Worm (Caenorhabditis elegans) whole organism, L4 larva: ENCODE results near the gene E04F6.4.
A peak's percentile ranks its signal among the peaks of the same experiment; 100 is the strongest.

ENCODE experiments used
- D1046.2 ChIP-seq: fragments of 200-800 bp; sonication (Bioruptor generic); IDR thresholded peaks from 2 replicates; pipeline ENCODE4 v1.3.6; 2022; ENCODE audit warnings: missing genetic modification characterization, missing compliant biosample characterization
- F37D6.2 ChIP-seq: sonication (generic microtip); optimal IDR thresholded peaks from 2 replicates; lab custom pipeline; 2016; ENCODE audit warnings: mild to moderate bottlenecking, missing genetic modification characterization, missing compliant biosample characterization
- Y105C5A.15 ChIP-seq: fragments of 200-800 bp; sonication (Bioruptor generic); IDR thresholded peaks from 2 replicates; pipeline ENCODE4 v1.3.6; 2022; ENCODE audit warnings: missing genetic modification characterization, missing compliant biosample characterization
- Y48G9A.11 ChIP-seq: fragments of 200-800 bp; sonication (Bioruptor generic); IDR thresholded peaks from 2 replicates; pipeline ENCODE4 v1.3.6; 2022; ENCODE audit warnings: missing genetic modification reagents, missing genetic modification characterization, missing compliant biosample characterization
- Y75B8A.6 ChIP-seq: fragments of 200-800 bp; sonication (Bioruptor generic); IDR thresholded peaks from 2 replicates; pipeline ENCODE4 v1.3.6; 2022; ENCODE audit warnings: missing genetic modification reagents, missing genetic modification characterization, missing compliant biosample characterization
- aha-1 ChIP-seq: fragments of 150-350 bp; peaks from one replicate; lab custom pipeline; 2014; ENCODE audit warnings: missing biosample characterization, missing genetic modification characterization
- aly-2 ChIP-seq: sonication (generic microtip); optimal IDR thresholded peaks from 2 replicates; lab custom pipeline; 2018; ENCODE audit warnings: missing biosample characterization, missing genetic modification characterization
- ama-1 ChIP-seq: fragments of 150-350 bp; optimal IDR thresholded peaks from 2 replicates; lab custom pipeline; 2014; ENCODE audit warnings: inconsistent platforms, mixed read lengths
- arid-1 ChIP-seq: fragments of 200-800 bp; sonication (Bioruptor generic); conservative IDR thresholded peaks from 2 replicates; pipeline ENCODE4 v1.3.6; 2022; ENCODE audit warnings: missing genetic modification reagents, missing genetic modification characterization, missing compliant biosample characterization
- ceh-32 ChIP-seq: sonication (generic microtip); optimal IDR thresholded peaks from 2 replicates; lab custom pipeline; 2016; ENCODE audit warnings: mild to moderate bottlenecking, missing genetic modification characterization, missing compliant biosample characterization; ENCODE audit not compliant: poor library complexity
- ceh-82 ChIP-seq: sonication (generic microtip); optimal IDR thresholded peaks from 2 replicates; lab custom pipeline; 2017; ENCODE audit warnings: missing biosample characterization, missing genetic modification characterization
- ces-1 ChIP-seq: fragments of 150-350 bp; sonication (generic microtip); optimal IDR thresholded peaks from 4 replicates; lab custom pipeline; 2014; ENCODE audit warnings: missing biosample characterization, missing genetic modification reagents, missing genetic modification characterization
- ctbp-1 ChIP-seq: fragments of 200-800 bp; sonication (Bioruptor generic); IDR thresholded peaks from 2 replicates; pipeline ENCODE4 v1.3.6; 2022; ENCODE audit warnings: missing genetic modification reagents, missing genetic modification characterization, missing compliant biosample characterization
- daf-16 ChIP-seq, 3 experiments: sonication (generic microtip); optimal IDR thresholded peaks; 2 replicates each; lab custom pipeline; 2016 to 2017; ENCODE audit warnings: missing genetic modification characterization in 3 of 3, missing genetic modification reagents in 3 of 3, mild to moderate bottlenecking in 2 of 3, missing compliant biosample characterization in 2 of 3, missing biosample characterization in 1 of 3, moderate library complexity in 1 of 3
- dmd-6 ChIP-seq: fragments of 200-800 bp; sonication (Bioruptor generic); IDR thresholded peaks from 2 replicates; pipeline ENCODE4 v1.3.6; 2022; ENCODE audit warnings: missing genetic modification reagents, missing genetic modification characterization, missing compliant biosample characterization
- dmd-8 ChIP-seq: fragments of 200-800 bp; sonication (Bioruptor generic); IDR thresholded peaks from 2 replicates; pipeline ENCODE4 v1.3.6; 2022; ENCODE audit warnings: missing genetic modification characterization, missing compliant biosample characterization
- dmd-9 ChIP-seq: fragments of 200-800 bp; sonication (Bioruptor generic); IDR thresholded peaks from 2 replicates; pipeline ENCODE4 v1.3.6; 2022; ENCODE audit warnings: missing genetic modification reagents, missing genetic modification characterization, missing compliant biosample characterization
- dve-1 ChIP-seq: sonication (generic microtip); optimal IDR thresholded peaks from 2 replicates; lab custom pipeline; 2017; ENCODE audit warnings: antibody characterized with exemption, mild to moderate bottlenecking, missing genetic modification characterization, missing compliant biosample characterization; ENCODE audit not compliant: insufficient read depth
- egl-43 ChIP-seq: fragments of 200-800 bp; sonication (Bioruptor generic); IDR thresholded peaks from 2 replicates; pipeline ENCODE4 v1.3.6; 2022; ENCODE audit warnings: missing genetic modification reagents, missing genetic modification characterization, missing compliant biosample characterization
- fos-1 ChIP-seq: fragments of 150-350 bp; optimal IDR thresholded peaks from 2 replicates; lab custom pipeline; 2014; ENCODE audit warnings: missing biosample characterization, missing genetic modification characterization
- hlh-11 ChIP-seq: fragments of 200-800 bp; sonication (Bioruptor generic); optimal IDR thresholded peaks from 2 replicates; lab custom pipeline; 2018; ENCODE audit warnings: mild to moderate bottlenecking, missing genetic modification characterization, missing compliant biosample characterization
- hmg-1.1 ChIP-seq: fragments of 200-800 bp; sonication (Bioruptor generic); IDR thresholded peaks from 2 replicates; pipeline ENCODE4 v1.3.6; 2022; ENCODE audit warnings: missing genetic modification reagents, missing genetic modification characterization, missing compliant biosample characterization
- lin-13 ChIP-seq: fragments of 150-350 bp; optimal IDR thresholded peaks from 2 replicates; lab custom pipeline; 2014; ENCODE audit warnings: missing biosample characterization, missing genetic modification reagents, missing genetic modification characterization
- lin-38 ChIP-seq: fragments of 200-800 bp; sonication (Bioruptor generic); IDR thresholded peaks from 2 replicates; pipeline ENCODE4 v1.3.6; 2022; ENCODE audit warnings: missing genetic modification reagents, missing genetic modification characterization, missing compliant biosample characterization
- lin-39 ChIP-seq: fragments of 150-350 bp; optimal IDR thresholded peaks from 2 replicates; lab custom pipeline; 2014; ENCODE audit warnings: missing biosample characterization, missing genetic modification reagents, missing genetic modification characterization
- lsy-2 ChIP-seq, 2 experiments: fragments of 150-350 bp in 1 of 2; sonication (generic microtip) in 1 of 2; optimal IDR thresholded peaks; 2 replicates each; lab custom pipeline; 2014 to 2017; ENCODE audit warnings: missing biosample characterization in 2 of 2, missing genetic modification characterization in 2 of 2
- madf-9 ChIP-seq: fragments of 200-800 bp; sonication (Bioruptor generic); conservative IDR thresholded peaks from 2 replicates; pipeline ENCODE4 v1.3.6; 2022; ENCODE audit warnings: missing genetic modification reagents, missing genetic modification characterization, missing compliant biosample characterization
- mdl-1 ChIP-seq, 2 experiments: fragments of 150-350 bp in 1 of 2; sonication (generic microtip) in 1 of 2; optimal IDR thresholded peaks; 2 replicates each; lab custom pipeline; 2014 to 2017; ENCODE audit warnings: missing biosample characterization in 2 of 2, missing genetic modification characterization in 2 of 2
- mep-1 ChIP-seq: fragments of 150-350 bp; sonication (generic microtip); optimal IDR thresholded peaks from 3 replicates; lab custom pipeline; 2014; ENCODE audit warnings: missing biosample characterization, missing genetic modification characterization
- mes-2 ChIP-seq: sonication (generic microtip); optimal IDR thresholded peaks from 2 replicates; lab custom pipeline; 2016; ENCODE audit warnings: missing genotype, mild to moderate bottlenecking, missing genetic modification characterization, missing compliant biosample characterization; ENCODE audit not compliant: poor library complexity, severe bottlenecking
- mxl-2 ChIP-seq: fragments of 200-800 bp; sonication (Bioruptor generic); conservative IDR thresholded peaks from 2 replicates; pipeline ENCODE4 v1.3.6; 2022; ENCODE audit warnings: missing genetic modification reagents, missing genetic modification characterization, missing compliant biosample characterization
- nhr-11 ChIP-seq: fragments of 150-350 bp; optimal IDR thresholded peaks from 2 replicates; lab custom pipeline; 2014; ENCODE audit warnings: missing biosample characterization, missing genetic modification characterization
- nhr-28 ChIP-seq: fragments of 150-350 bp; optimal IDR thresholded peaks from 2 replicates; lab custom pipeline; 2014; ENCODE audit warnings: missing biosample characterization, missing genetic modification characterization
- nhr-48 ChIP-seq: sonication (generic microtip); optimal IDR thresholded peaks from 2 replicates; lab custom pipeline; 2016; ENCODE audit warnings: mild to moderate bottlenecking, missing genetic modification characterization, missing compliant biosample characterization
- nhr-76 ChIP-seq: fragments of 150-350 bp; optimal IDR thresholded peaks from 2 replicates; lab custom pipeline; 2014; ENCODE audit warnings: missing biosample characterization, missing genetic modification characterization
- nhr-77 ChIP-seq: fragments of 150-350 bp; optimal IDR thresholded peaks from 2 replicates; lab custom pipeline; 2014; ENCODE audit warnings: missing biosample characterization, missing genetic modification characterization
- pha-4 ChIP-seq, 2 experiments: fragments of 150-350 bp in 1 of 2; fragments of 200-800 bp in 1 of 2; sonication (Bioruptor generic) in 1 of 2; IDR thresholded peaks in 1 of 2; optimal IDR thresholded peaks in 1 of 2; 2 replicates each; pipeline versions ENCODE4 v1.3.6 to Lab custom; 2014 to 2022; ENCODE audit warnings: missing genetic modification characterization in 2 of 2, missing genetic modification reagents in 2 of 2, missing biosample characterization in 1 of 2, missing compliant biosample characterization in 1 of 2
- php-3 ChIP-seq: fragments of 200-800 bp; sonication (Bioruptor generic); IDR thresholded peaks from 2 replicates; pipeline ENCODE4 v1.3.6; 2022; ENCODE audit warnings: missing genetic modification reagents, missing genetic modification characterization, missing compliant biosample characterization
- pqm-1 ChIP-seq: sonication (generic microtip); optimal IDR thresholded peaks from 2 replicates; lab custom pipeline; 2017; ENCODE audit warnings: missing biosample characterization, missing genetic modification characterization
- saeg-2 ChIP-seq: fragments of 200-800 bp; sonication (Bioruptor generic); IDR thresholded peaks from 2 replicates; pipeline ENCODE4 v1.3.6; 2022; ENCODE audit warnings: missing genetic modification reagents, missing genetic modification characterization, missing compliant biosample characterization
- zip-2 ChIP-seq: fragments of 150-350 bp; optimal IDR thresholded peaks from 2 replicates; lab custom pipeline; 2014; ENCODE audit warnings: missing biosample characterization, missing genetic modification characterization
- ztf-11 ChIP-seq: fragments of 150-350 bp; optimal IDR thresholded peaks from 2 replicates; lab custom pipeline; 2014; ENCODE audit warnings: missing biosample characterization, missing genetic modification characterization

The E04F6.4 gene

ce11 chrII:7195541-7195940 lies 6.3 kb downstream of the E04F6.4 start, which contains the start of gene acdh-12:
TSS of gene acdh-12 (minus strand) at chrII:7195641.
- no peak for TF ChIP-seq nhr-11 (tag; lab: Kevin White, UChicago)
- TF ChIP-seq Y105C5A.15 (GFP tag; lab: Robert Waterston, UW) = no peak
- TF ChIP-seq nhr-48 = no peak
- no peak for TF ChIP-seq lin-13 (GFP tag; lab: Kevin White, UChicago)

- no peak for TF ChIP-seq arid-1
- TF ChIP-seq madf-9 (GFP tag; lab: Robert Waterston, UW) = no peak
- TF ChIP-seq pha-4 (GFP tag; IDR thresholded peaks at IDR 0.05; lab: Robert Waterston, UW) = 0 out of 2 replicates have a peak, but pooled peaks have one; percentile 40
- TF ChIP-seq pha-4 (tag; optimal IDR thresholded peaks at IDR 0.05; lab: Kevin White, UChicago) = no peak
- TF ChIP-seq lsy-2 (tag; optimal IDR thresholded peaks at IDR 0.05; lab: Kevin White, UChicago) = peak in 1 of 2 experiments; percentile 5
- peak; percentile 95 for TF ChIP-seq nhr-28
- TF ChIP-seq saeg-2 (GFP tag; lab: Robert Waterston, UW) = no peak
- no peak for TF ChIP-seq daf-16 (GFP tag; optimal IDR thresholded peaks at IDR 0.05; lab: Kevin White, UChicago)
- peak; percentile 75 for TF ChIP-seq daf-16 (tag; optimal IDR thresholded peaks at IDR 0.05; lab: Kevin White, UChicago)
- TF ChIP-seq dve-1 (tag; lab: Kevin White, UChicago) = peak; percentile 24
- peak; percentile 37 for TF ChIP-seq nhr-77
- TF ChIP-seq hlh-11 = peak; percentile 33
- TF ChIP-seq mes-2 (tag; lab: Kevin White, UChicago) = peak; percentile 7
- TF ChIP-seq mdl-1 (tag; optimal IDR thresholded peaks at IDR 0.05; lab: Kevin White, UChicago) = peak in 1 of 2 experiments; percentile 21
- TF ChIP-seq, all 104 proteins: peak for 9
Observed at ce11 chrII:7196040-7196439, 6.8 kb downstream of the E04F6.4 start, which contains the start of gene maoc-1. TSS of gene maoc-1 (plus strand) at chrII:7196276.

- TF ChIP-seq mep-1 (tag; lab: Kevin White, UChicago) = peak; percentile 29
- TF ChIP-seq ceh-82 (tag; lab: Kevin White, UChicago) = no peak
- no peak for TF ChIP-seq pqm-1 (tag; lab: Kevin White, UChicago)
- TF ChIP-seq aha-1 (tag; lab: Kevin White, UChicago) = peak; percentile 95
- no peak for TF ChIP-seq daf-16 (GFP tag; optimal IDR thresholded peaks at IDR 0.05; lab: Kevin White, UChicago)
- TF ChIP-seq daf-16 (tag; optimal IDR thresholded peaks at IDR 0.05; lab: Kevin White, UChicago) = peak; percentile 14
- 0 out of 2 replicates have a peak, but pooled peaks have one; percentile 55 for TF ChIP-seq dmd-8 (GFP tag; lab: Robert Waterston, UW)
- peak; percentile 17; the same call in 1 of the 2 replicates for TF ChIP-seq lin-38 (GFP tag; lab: Robert Waterston, UW)
Observed at ce11 chrII:7197434-7197833, 8.2 kb downstream of the E04F6.4 start.

ce11 chrII:7199308-7199707 lies 10.1 kb downstream of the E04F6.4 start, which contains the start of gene E04F6.6:
TSS of gene E04F6.6 (minus strand) at chrII:7199565.
- TF ChIP-seq nhr-28 (peak; percentile 87), aly-2 (tag; lab: Kevin White, UChicago) (no peak), dmd-9 (no peak), aha-1 (tag; lab: Kevin White, UChicago) (peak; percentile 30)

ce11 chrII:7200051-7200599 lies 10.9 kb downstream of the E04F6.4 start, which contains the start of gene pcrg-1:
TSS of gene pcrg-1 (plus strand) at chrII:7200549.
- TF ChIP-seq php-3 (GFP tag; lab: Robert Waterston, UW) (peak; percentile 84), ctbp-1 (GFP tag; lab: Robert Waterston, UW) (peak; percentile 76), hmg-1.1 (GFP tag; lab: Robert Waterston, UW) (peak; percentile 97), F37D6.2 (tag; lab: Kevin White, UChicago) (peak; percentile 29), egl-43 (GFP tag; lab: Robert Waterston, UW) (peak; percentile 97), ztf-11 (no peak), dmd-6 (peak; percentile 55), lin-39 (tag; lab: Kevin White, UChicago) (no peak), ces-1 (GFP tag; lab: Kevin White, UChicago) (no peak), pha-4 (GFP tag; IDR thresholded peaks at IDR 0.05; lab: Robert Waterston, UW) (peak; percentile 89), pha-4 (tag; optimal IDR thresholded peaks at IDR 0.05; lab: Kevin White, UChicago) (peak; percentile 42), ama-1 (lab: Kevin White, UChicago) (no peak), fos-1 (tag; lab: Kevin White, UChicago) (no peak), Y75B8A.6 (peak; percentile 91), nhr-76 (tag; lab: Kevin White, UChicago) (no peak), arid-1 (peak; percentile 93), zip-2 (peak; percentile 35), mxl-2 (0 out of 2 replicates have a peak, but pooled peaks have one; percentile 12), ceh-32 (no peak), Y48G9A.11 (peak; percentile 84), D1046.2 (GFP tag; lab: Robert Waterston, UW) (peak; percentile 90; the same call in 1 of the 2 replicates)
